Worm (Caenorhabditis elegans): ENCODE data around the gene F49H6.15.

F49H6.15 gene

DNA sequence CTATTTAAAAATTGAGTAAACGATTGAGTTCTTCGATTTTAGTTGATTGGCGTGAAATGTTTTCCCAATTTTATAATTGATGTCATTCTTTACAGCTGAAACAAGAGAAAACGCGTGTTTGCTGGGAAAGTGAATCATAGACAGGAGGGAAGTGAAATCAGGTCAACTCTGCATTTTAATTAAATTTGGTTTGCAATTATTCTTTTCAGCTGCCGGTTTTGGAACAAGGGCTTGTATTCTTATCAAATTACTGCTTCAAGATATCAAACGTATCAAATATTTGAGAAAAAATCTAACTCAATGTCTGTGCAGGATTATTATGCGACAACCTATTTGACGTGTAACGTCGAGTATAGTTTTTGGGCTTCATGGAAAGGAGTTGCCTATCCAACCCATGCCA, 9.4 kb downstream of the F49H6.15 start, which contains the start of gene srh-97:
Gene srh-97 (plus strand): TSS at position 301 of the 400 bp plus-strand sequence.
- TF ChIP-seq hmg-4 (GFP tag; optimal IDR thresholded peaks at IDR 0.05) = no peak
- no peak for TF ChIP-seq F13C5.2 (tag; optimal IDR thresholded peaks at IDR 0.05)
- no peak for TF ChIP-seq sea-1 (GFP tag; conservative IDR thresholded peaks at IDR 0.05)
- TF ChIP-seq tra-4 (tag; optimal IDR thresholded peaks at IDR 0.05) = no peak

DNA sequence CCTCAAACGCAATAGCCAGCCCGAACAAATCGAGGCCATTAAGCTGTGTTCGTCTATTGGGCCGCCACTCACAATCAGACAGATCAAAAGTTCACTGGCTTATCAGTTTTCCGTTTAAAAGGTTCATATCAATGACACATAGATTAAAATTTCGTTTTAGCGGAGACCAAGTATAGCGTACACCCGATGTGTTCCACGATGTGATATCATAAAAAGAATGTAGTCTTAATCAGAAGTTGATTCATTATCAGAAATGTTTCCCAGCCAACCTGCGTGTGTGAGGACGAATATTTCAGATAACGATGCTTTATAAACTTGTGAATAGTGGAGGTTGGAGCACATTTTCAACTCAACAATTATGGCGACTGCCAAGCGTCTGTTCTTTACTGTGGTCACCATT, 12.1 kb downstream of the F49H6.15 start, which contains the start of gene clc-13:
Gene clc-13 (plus strand): TSS at position 359 of the 400 bp plus-strand sequence.
- no peak for TF ChIP-seq hnd-1 (tag; optimal IDR thresholded peaks at IDR 0.05)
- TF ChIP-seq F13C5.2 (tag; optimal IDR thresholded peaks at IDR 0.05) = no peak
- no peak for TF ChIP-seq hmg-4 (GFP tag; optimal IDR thresholded peaks at IDR 0.05)
- TF ChIP-seq tbx-37 (GFP tag; conservative IDR thresholded peaks at IDR 0.05) = no peak
- no peak for TF ChIP-seq sea-1 (GFP tag; conservative IDR thresholded peaks at IDR 0.05)
- TF ChIP-seq tra-4 (tag; optimal IDR thresholded peaks at IDR 0.05) = no peak
- no peak for TF ChIP-seq ets-7 (tag; optimal IDR thresholded peaks at IDR 0.05)
- no peak for TF ChIP-seq pes-1 (GFP tag; IDR thresholded peaks at IDR 0.05)
- no peak for TF ChIP-seq ceh-36 (tag; optimal IDR thresholded peaks at IDR 0.05)
- no peak for TF ChIP-seq scrt-1 (GFP tag; IDR thresholded peaks at IDR 0.05)
- no peak for TF ChIP-seq ama-1 (optimal IDR thresholded peaks at IDR 0.05)
- TF ChIP-seq hmbx-1 (tag; optimal IDR thresholded peaks at IDR 0.05) = no peak
- no peak for TF ChIP-seq flt-1 (GFP tag; IDR thresholded peaks at IDR 0.05)
- no peak for TF ChIP-seq ceh-13 (GFP tag; optimal IDR thresholded peaks at IDR 0.05)
- TF ChIP-seq tbx-11 (GFP tag; IDR thresholded peaks at IDR 0.05) = no peak
- no peak for TF ChIP-seq aly-1 (tag; optimal IDR thresholded peaks at IDR 0.05)
- TF ChIP-seq B0310.2 (tag; optimal IDR thresholded peaks at IDR 0.05) = no peak

DNA sequence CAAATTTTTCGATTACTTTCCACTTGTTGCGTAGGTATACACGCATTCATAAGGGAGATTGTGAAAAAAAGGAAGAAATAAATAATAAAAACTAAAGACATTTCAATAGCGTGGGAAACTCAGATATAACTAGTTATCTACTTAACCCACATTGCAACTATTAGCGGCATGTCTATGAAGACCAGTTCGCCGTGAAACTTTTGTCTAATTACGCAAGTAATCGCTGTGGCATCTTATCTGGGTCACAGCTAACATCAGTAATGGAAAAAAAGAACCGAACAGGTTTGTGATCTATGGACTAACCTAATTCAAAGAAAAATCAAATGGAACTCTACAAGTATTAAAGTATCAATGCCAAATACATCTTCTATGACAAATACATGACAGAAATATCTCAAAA, 13.0 kb downstream of the F49H6.15 start, which contains the start of gene clec-241:
Gene clec-241 (minus strand): TSS at position 101 of the 400 bp plus-strand sequence.
- TF ChIP-seq ets-7 (tag; optimal IDR thresholded peaks at IDR 0.05) = no peak
- TF ChIP-seq hmbx-1 (tag; optimal IDR thresholded peaks at IDR 0.05) = no peak
- TF ChIP-seq tra-4 (tag; optimal IDR thresholded peaks at IDR 0.05) = no peak
- TF ChIP-seq sea-1 (GFP tag; conservative IDR thresholded peaks at IDR 0.05) = no peak
- no peak for TF ChIP-seq aly-1 (tag; optimal IDR thresholded peaks at IDR 0.05)
- no peak for TF ChIP-seq B0310.2 (tag; optimal IDR thresholded peaks at IDR 0.05)
- TF ChIP-seq scrt-1 (GFP tag; IDR thresholded peaks at IDR 0.05) = no peak
- no peak for TF ChIP-seq flt-1 (GFP tag; IDR thresholded peaks at IDR 0.05)
- no peak for TF ChIP-seq tbx-11 (GFP tag; IDR thresholded peaks at IDR 0.05)

DNA sequence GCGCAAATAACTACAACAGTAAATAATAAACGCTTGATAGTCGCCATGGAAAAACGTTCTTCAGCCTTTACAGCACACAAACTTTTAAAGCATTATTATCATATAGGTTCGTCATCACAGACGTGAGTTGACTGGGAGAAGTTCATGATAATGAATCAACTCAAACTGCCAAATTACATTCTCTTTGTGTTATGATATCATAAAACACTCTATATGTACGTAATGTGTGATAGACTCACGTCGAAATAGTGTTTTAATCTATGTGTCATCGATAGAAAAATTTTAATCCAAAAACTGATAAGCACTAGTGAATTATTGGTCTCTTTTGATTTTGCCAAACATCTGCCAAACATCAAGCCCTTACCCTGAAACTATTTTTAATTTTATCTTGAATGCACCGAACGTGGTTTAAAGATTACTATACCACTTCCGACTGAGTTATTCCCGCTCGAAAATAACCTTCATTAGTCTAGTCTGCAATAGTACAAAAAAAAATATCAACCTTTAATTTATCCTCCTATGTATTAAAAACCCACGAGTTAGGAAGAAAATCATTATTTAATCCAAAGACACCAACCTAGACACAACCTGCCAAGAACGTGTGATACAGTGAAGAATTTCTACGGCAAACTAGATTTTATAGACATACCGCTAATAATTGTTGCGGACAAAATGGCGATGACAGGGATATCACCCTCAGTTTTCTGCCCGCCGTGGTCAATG, 16.7 kb downstream of the F49H6.15 start, which contains the start of the genes clc-12 and clec-240:
Gene clc-12 (minus strand): TSS at position 47 of the 723 bp plus-strand sequence.
Gene clec-240 (plus strand): TSS at position 673 of the 723 bp plus-strand sequence.
- TF ChIP-seq tbx-11 (GFP tag; IDR thresholded peaks at IDR 0.05) = no peak
- TF ChIP-seq ama-1 (optimal IDR thresholded peaks at IDR 0.05) = no peak
- TF ChIP-seq pes-1 (GFP tag; IDR thresholded peaks at IDR 0.05) = no peak
- no peak for TF ChIP-seq B0310.2 (tag; optimal IDR thresholded peaks at IDR 0.05)
- no peak for TF ChIP-seq hnd-1 (tag; optimal IDR thresholded peaks at IDR 0.05)
- no peak for TF ChIP-seq tbx-37 (GFP tag; conservative IDR thresholded peaks at IDR 0.05)
- no peak for TF ChIP-seq aly-1 (tag; optimal IDR thresholded peaks at IDR 0.05)
- TF ChIP-seq flt-1 (GFP tag; IDR thresholded peaks at IDR 0.05) = no peak
- TF ChIP-seq ets-7 (tag; optimal IDR thresholded peaks at IDR 0.05) = no peak
- TF ChIP-seq ceh-36 (tag; optimal IDR thresholded peaks at IDR 0.05) = no peak
- no peak for TF ChIP-seq scrt-1 (GFP tag; IDR thresholded peaks at IDR 0.05)
- TF ChIP-seq hmg-4 (GFP tag; optimal IDR thresholded peaks at IDR 0.05) = no peak
- TF ChIP-seq F13C5.2 (tag; optimal IDR thresholded peaks at IDR 0.05) = no peak
- TF ChIP-seq ceh-13 (GFP tag; optimal IDR thresholded peaks at IDR 0.05) = no peak
- TF ChIP-seq hmbx-1 (tag; optimal IDR thresholded peaks at IDR 0.05) = no peak
- TF ChIP-seq tra-4 (tag; optimal IDR thresholded peaks at IDR 0.05) = no peak
- no peak for TF ChIP-seq sea-1 (GFP tag; conservative IDR thresholded peaks at IDR 0.05)

DNA sequence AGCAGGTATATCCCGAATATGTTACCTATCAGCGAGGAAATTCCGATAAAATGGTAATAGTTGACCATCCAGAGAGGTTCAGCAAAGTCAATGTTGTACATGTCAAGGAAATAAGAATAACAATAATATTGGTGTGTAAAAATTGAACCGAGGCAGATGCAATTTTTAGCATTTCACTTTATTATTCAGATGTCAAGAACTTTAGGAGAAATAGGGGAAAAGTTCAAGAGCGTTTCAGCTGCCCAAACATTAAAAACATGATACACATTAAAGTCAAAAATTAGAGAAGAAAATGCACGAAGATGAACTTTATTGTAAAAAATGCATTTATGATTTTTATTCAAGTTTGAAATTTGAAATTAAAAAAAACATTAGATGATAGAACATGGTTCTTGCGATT, 17.9 kb downstream of the F49H6.15 start, which contains the start of gene sri-69:
Gene sri-69 (minus strand): TSS at position 101 of the 400 bp plus-strand sequence.
- TF ChIP-seq scrt-1 (GFP tag; IDR thresholded peaks at IDR 0.05) = no peak
- no peak for TF ChIP-seq flt-1 (GFP tag; IDR thresholded peaks at IDR 0.05)
- TF ChIP-seq B0310.2 (tag; optimal IDR thresholded peaks at IDR 0.05) = no peak

DNA sequence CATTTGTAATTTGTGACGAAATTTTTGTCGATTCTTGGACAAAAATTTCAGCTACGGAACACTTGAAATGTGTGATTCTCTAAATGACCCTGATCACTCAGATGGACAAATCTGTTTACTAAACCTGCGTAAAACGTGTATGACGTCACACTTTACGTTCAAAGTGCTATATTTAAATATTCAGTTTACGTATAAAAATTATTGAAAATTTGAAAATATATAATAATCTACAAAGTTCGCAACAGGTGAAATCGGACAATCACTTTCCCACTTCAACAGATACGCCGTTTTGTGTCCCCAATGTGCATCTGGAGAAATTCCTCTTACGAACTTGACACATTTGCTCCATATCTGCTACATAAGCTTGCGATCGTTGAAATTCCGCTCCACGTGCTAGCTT, 21.0 kb downstream of the F49H6.15 start, which contains the start of gene srh-131:
Gene srh-131 (plus strand): TSS at position 301 of the 400 bp plus-strand sequence.
- TF ChIP-seq hmg-4 (GFP tag; optimal IDR thresholded peaks at IDR 0.05) (no peak), ceh-36 (tag; optimal IDR thresholded peaks at IDR 0.05) (no peak), hnd-1 (tag; optimal IDR thresholded peaks at IDR 0.05) (no peak), ets-7 (tag; optimal IDR thresholded peaks at IDR 0.05) (no peak), tra-4 (tag; optimal IDR thresholded peaks at IDR 0.05) (no peak), F13C5.2 (tag; optimal IDR thresholded peaks at IDR 0.05) (no peak)

DNA sequence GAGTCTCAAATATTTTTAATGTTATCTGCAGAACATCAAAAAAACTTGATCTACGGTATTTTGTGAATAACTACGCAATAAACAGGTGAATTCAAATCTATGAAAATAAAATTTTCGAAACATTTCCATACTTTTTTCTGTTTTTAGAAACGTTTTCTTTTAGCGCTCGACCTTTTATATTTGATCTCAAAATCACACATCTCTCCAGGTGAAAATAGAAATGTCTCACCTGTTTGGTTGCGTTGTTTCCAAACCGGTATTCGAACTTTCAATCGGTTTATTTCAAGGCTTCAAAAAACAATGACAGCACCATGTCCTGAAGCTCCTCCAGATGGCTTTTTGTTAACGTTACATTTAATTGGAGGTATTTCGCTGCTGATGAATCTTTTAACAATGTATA, 25.0 kb downstream of the F49H6.15 start, which contains the start of gene sri-9:
Gene sri-9 (plus strand): TSS at position 301 of the 400 bp plus-strand sequence.
- TF ChIP-seq scrt-1 (GFP tag; IDR thresholded peaks at IDR 0.05) (no peak), tbx-37 (GFP tag; conservative IDR thresholded peaks at IDR 0.05) (no peak), ceh-36 (tag; optimal IDR thresholded peaks at IDR 0.05) (no peak), tbx-11 (GFP tag; IDR thresholded peaks at IDR 0.05) (no peak), F13C5.2 (tag; optimal IDR thresholded peaks at IDR 0.05) (no peak), tra-4 (tag; optimal IDR thresholded peaks at IDR 0.05) (no peak), pes-1 (GFP tag; IDR thresholded peaks at IDR 0.05) (no peak), flt-1 (GFP tag; IDR thresholded peaks at IDR 0.05) (no peak), hmbx-1 (tag; optimal IDR thresholded peaks at IDR 0.05) (no peak), aly-1 (tag; optimal IDR thresholded peaks at IDR 0.05) (no peak), hmg-4 (GFP tag; optimal IDR thresholded peaks at IDR 0.05) (no peak), B0310.2 (tag; optimal IDR thresholded peaks at IDR 0.05) (no peak), ets-7 (tag; optimal IDR thresholded peaks at IDR 0.05) (no peak), ama-1 (optimal IDR thresholded peaks at IDR 0.05) (no peak), sea-1 (GFP tag; conservative IDR thresholded peaks at IDR 0.05) (no peak), ceh-13 (GFP tag; optimal IDR thresholded peaks at IDR 0.05) (no peak)

Measured in whole organism, early embryonic.